Fruit fly (Drosophila melanogaster): ENCODE measurements around the gene eIF4H2.

DNA sequence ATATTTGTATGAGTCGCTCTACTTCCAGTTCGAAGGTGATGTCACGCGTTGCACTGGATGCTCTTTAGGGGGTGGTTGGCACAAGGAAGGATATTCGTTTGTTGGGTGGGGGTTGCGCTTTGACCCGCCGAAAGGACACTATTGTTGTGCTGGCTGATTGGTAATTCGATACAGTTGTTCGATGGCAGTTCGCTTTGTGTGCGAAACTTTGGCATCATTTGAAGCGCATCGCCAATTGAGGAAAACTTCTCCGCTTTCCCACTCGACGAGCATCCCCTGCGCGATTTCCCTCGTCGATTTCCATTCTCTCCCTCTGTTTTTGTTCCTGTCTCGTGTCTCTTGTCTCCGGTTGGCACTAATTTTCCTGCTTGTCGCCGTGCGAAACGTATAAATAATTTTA is 15.4 kb upstream of the eIF4H2 start:
- TF ChIP-seq Hr83 (GFP tag; optimal IDR thresholded peaks at IDR 0.05; ENCODE audit: poor library complexity, severe bottlenecking) (no peak), foxo (GFP tag; optimal IDR thresholded peaks at IDR 0.05) (no peak), lola (GFP tag; optimal IDR thresholded peaks at IDR 0.05) (no peak), Sp1 (GFP tag; optimal IDR thresholded peaks at IDR 0.05) (no peak), HLH106 (tag; optimal IDR thresholded peaks at IDR 0.05) (no peak), brk (GFP tag; optimal IDR thresholded peaks at IDR 0.05) (no peak), ey (GFP tag; optimal IDR thresholded peaks at IDR 0.05) (no peak), Dif (GFP tag; optimal IDR thresholded peaks at IDR 0.05; ENCODE audit: partially characterized antibody) (no peak), Mio (GFP tag; optimal IDR thresholded peaks at IDR 0.05) (no peak), br (GFP tag; optimal IDR thresholded peaks at IDR 0.05) (no peak), sv (GFP tag; optimal IDR thresholded peaks at IDR 0.05) (no peak)

Measured in whole organism, wandering third instar larva.